Fruit fly (Drosophila melanogaster): ENCODE results near the gene Nup58.

Nup58 gene

DNA sequence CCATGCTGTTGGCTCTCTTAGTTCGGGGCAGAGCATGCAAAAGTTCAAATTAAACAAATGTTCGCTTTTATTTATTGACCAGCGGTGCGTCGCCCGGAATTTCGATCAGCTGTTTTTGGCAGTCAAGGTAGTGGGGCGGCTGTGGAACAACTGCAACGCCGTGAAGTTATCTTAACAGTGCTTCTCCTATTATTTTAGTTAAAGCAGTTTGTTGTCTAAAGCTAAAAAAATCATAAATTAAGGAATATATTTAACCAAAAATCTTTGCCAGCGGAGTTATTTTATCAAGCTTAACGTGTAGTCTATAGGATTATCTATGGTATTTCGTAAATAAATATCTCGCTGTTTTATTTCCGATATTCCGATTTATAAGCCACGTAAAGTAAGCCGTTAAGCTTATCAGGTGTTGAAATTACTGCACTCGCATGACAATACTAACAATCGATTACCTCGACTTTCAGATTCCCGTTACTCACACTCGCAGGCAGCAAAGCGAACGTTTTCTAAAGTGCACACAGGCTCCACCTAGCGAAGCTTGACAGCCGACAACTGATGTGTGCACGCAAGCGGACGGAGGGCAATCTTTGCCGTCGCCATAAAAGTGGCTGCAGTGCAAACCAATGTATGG lies 3.6 kb downstream of the Nup58 start, which contains the start of the genes CG6195 and CG31220 (continued):
- peak; percentile 5 for TF ChIP-seq Nf-YC (tag; optimal IDR thresholded peaks at IDR 0.05)
- TF ChIP-seq tgo (GFP tag; IDR thresholded peaks at IDR 0.05) = no peak
- no peak for TF ChIP-seq Dbx (GFP tag; IDR thresholded peaks at IDR 0.05)
- no peak for TF ChIP-seq esg (GFP tag; conservative IDR thresholded peaks at IDR 0.05)
- TF ChIP-seq fu2 (GFP tag; optimal IDR thresholded peaks at IDR 0.05) = no peak
- TF ChIP-seq maf-S (GFP tag; optimal IDR thresholded peaks at IDR 0.05) = no peak
- TF ChIP-seq bigmax (GFP tag; optimal IDR thresholded peaks at IDR 0.05) = peak; percentile 94
- TF ChIP-seq CG14860 (GFP tag; IDR thresholded peaks at IDR 0.05; ENCODE audit: partially characterized antibody) = peak; percentile 26; the same call in 1 of the 3 replicates
- TF ChIP-seq CG7928 (GFP tag; optimal IDR thresholded peaks at IDR 0.05) = no peak
- TF ChIP-seq B-H1 (GFP tag; IDR thresholded peaks at IDR 0.05) = no peak
- TF ChIP-seq Dll (GFP tag; IDR thresholded peaks at IDR 0.05; ENCODE audit: partially characterized antibody) = peak; percentile 51; the same call in 2 of the 4 replicates
- TF ChIP-seq CG9797 (GFP tag; optimal IDR thresholded peaks at IDR 0.05) = peak; percentile 72
- peak; percentile 2 for TF ChIP-seq Dad (GFP tag; optimal IDR thresholded peaks at IDR 0.05)
- peak; percentile 31 for TF ChIP-seq CG3163 (GFP tag; optimal IDR thresholded peaks at IDR 0.05)
- no peak for TF ChIP-seq ind (GFP tag; optimal IDR thresholded peaks at IDR 0.05)
- TF ChIP-seq bsh (GFP tag; optimal IDR thresholded peaks at IDR 0.05) = peak in 1 of 2 experiments; percentile 23
- no peak for TF ChIP-seq zfh1 (GFP tag; IDR thresholded peaks at IDR 0.05)
- TF ChIP-seq H15 (GFP tag; IDR thresholded peaks at IDR 0.05) = 0 out of 3 replicates have a peak, but pooled peaks have one; percentile 6
- no peak for TF ChIP-seq vfl (GFP tag; optimal IDR thresholded peaks at IDR 0.05)
- TF ChIP-seq CG11247 (GFP tag; IDR thresholded peaks at IDR 0.05) = peak; percentile 33; the same call in 1 of the 2 replicates
- peak; percentile 23 for TF ChIP-seq CG8089 (GFP tag; optimal IDR thresholded peaks at IDR 0.05)
- no peak; the same call in 1 of the 3 replicates for TF ChIP-seq knrl (GFP tag; IDR thresholded peaks at IDR 0.05; ENCODE audit: partially characterized antibody)
- no peak for TF ChIP-seq NK7.1 (GFP tag; optimal IDR thresholded peaks at IDR 0.05)
- no peak for TF ChIP-seq CG7271 (tag; optimal IDR thresholded peaks at IDR 0.05)
- no peak for TF ChIP-seq HLHmδ (GFP tag; optimal IDR thresholded peaks at IDR 0.05)
- TF ChIP-seq Poxn (GFP tag; IDR thresholded peaks at IDR 0.05) = no peak
- peak; percentile 34 for TF ChIP-seq NC2β (GFP tag; optimal IDR thresholded peaks at IDR 0.05)
- peak; percentile 93 for TF ChIP-seq CTCF (GFP tag; optimal IDR thresholded peaks at IDR 0.05)
- peak; percentile 62 for TF ChIP-seq Ets65A (GFP tag)
- TF ChIP-seq CG6254 (GFP tag; optimal IDR thresholded peaks at IDR 0.05) = no peak
- no peak for TF ChIP-seq CG7357 (GFP tag; IDR thresholded peaks at IDR 0.05)
- no peak for TF ChIP-seq eyg (GFP tag; optimal IDR thresholded peaks at IDR 0.05)
- 0 out of 2 replicates have a peak, but pooled peaks have one; percentile 24 for TF ChIP-seq CG17328 (GFP tag; IDR thresholded peaks at IDR 0.05)
- TF ChIP-seq HHEX (GFP tag; optimal IDR thresholded peaks at IDR 0.05) = no peak
- no peak for TF ChIP-seq pho (GFP tag; optimal IDR thresholded peaks at IDR 0.05)
- no peak for TF ChIP-seq tio (GFP tag; optimal IDR thresholded peaks at IDR 0.05)
- peak; percentile 60; the same call in 1 of the 2 replicates for TF ChIP-seq NFAT (GFP tag; IDR thresholded peaks at IDR 0.05)
- TF ChIP-seq CG31388 (GFP tag; optimal IDR thresholded peaks at IDR 0.05) = no peak
- no peak for TF ChIP-seq CG11723 (GFP tag; optimal IDR thresholded peaks at IDR 0.05)
- peak; percentile 57 for TF ChIP-seq Ets97D (GFP tag; optimal IDR thresholded peaks at IDR 0.05)
- 0 out of 2 replicates have a peak, but pooled peaks have one; percentile 7 for TF ChIP-seq CG6689 (GFP tag; IDR thresholded peaks at IDR 0.05)
- TF ChIP-seq Sin3A (optimal IDR thresholded peaks at IDR 0.05) = peak; percentile 48
- TF ChIP-seq CG32767 (GFP tag; IDR thresholded peaks at IDR 0.05) = 0 out of 2 replicates have a peak, but pooled peaks have one; percentile 35
- TF ChIP-seq lab (GFP tag; optimal IDR thresholded peaks at IDR 0.05) = no peak
- peak; percentile 14 for TF ChIP-seq Hsf (GFP tag; optimal IDR thresholded peaks at IDR 0.05)
- TF ChIP-seq Atf-2 (GFP tag; optimal IDR thresholded peaks at IDR 0.05) = peak; percentile 1
- no peak for TF ChIP-seq CG10959 (GFP tag; IDR thresholded peaks at IDR 0.05)
- peak; percentile 70 for TF ChIP-seq pzg (GFP tag; optimal IDR thresholded peaks at IDR 0.05)
- TF ChIP-seq CG32532 (GFP tag; IDR thresholded peaks at IDR 0.05) = peak; percentile 70; the same call in 1 of the 2 replicates
- no peak for TF ChIP-seq cwo (GFP tag; optimal IDR thresholded peaks at IDR 0.05)
- TF ChIP-seq stwl (tag; optimal IDR thresholded peaks at IDR 0.05) = peak; percentile 64
